Worm (Caenorhabditis elegans) whole organism, midembryonic: ENCODE measurements around the gene ugt-12.

Experiments used
- T22C8.4 ChIP-seq: fragments of 200-800 bp; sonication (Bioruptor generic); IDR thresholded peaks from 2 replicates; pipeline ENCODE4 v1.3.6; 2022; ENCODE audit warnings: missing genetic modification characterization, missing compliant biosample characterization
- cog-1 ChIP-seq: sonication (generic microtip); optimal IDR thresholded peaks from 2 replicates; lab custom pipeline; 2016; ENCODE audit warnings: missing genetic modification characterization, missing compliant biosample characterization
- tab-1 ChIP-seq: fragments of 200-800 bp; sonication (Bioruptor generic); IDR thresholded peaks from 2 replicates; pipeline ENCODE4 v1.3.6; 2022; ENCODE audit warnings: missing genetic modification characterization, missing compliant biosample characterization
- ztf-29 ChIP-seq: fragments of 200-800 bp; sonication (Bioruptor generic); IDR thresholded peaks from 2 replicates; pipeline ENCODE4 v1.3.6; 2022; ENCODE audit warnings: missing genetic modification reagents, missing genetic modification characterization, missing compliant biosample characterization

DNA sequence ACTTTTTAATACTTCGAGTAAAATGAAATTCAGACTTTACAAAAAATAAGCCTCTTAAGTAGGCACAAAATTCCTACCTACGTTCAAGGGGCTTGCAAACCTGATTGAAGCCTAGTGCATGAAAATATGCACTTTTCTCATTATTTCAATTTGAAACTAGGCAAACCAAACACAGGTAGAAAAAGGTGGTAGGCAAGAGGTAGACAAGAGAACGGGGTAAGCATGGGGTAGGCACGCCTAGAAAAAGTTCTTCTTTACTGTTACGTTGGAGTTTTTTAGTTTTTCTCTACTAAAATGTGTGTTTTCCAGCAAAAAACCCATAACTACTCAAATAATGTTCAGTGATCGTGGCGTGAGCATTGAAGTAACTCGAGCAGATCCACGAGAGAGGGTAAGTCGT is 38.3 kb downstream of the ugt-12 start, which contains the start of gene nex-4:
- TF ChIP-seq tab-1 (GFP tag; lab: Robert Waterston, UW) (no peak), ztf-29 (GFP tag; lab: Robert Waterston, UW) (no peak), T22C8.4 (GFP tag; lab: Robert Waterston, UW) (no peak), cog-1 (tag; lab: Kevin White, UChicago) (no peak)
